Worm (Caenorhabditis elegans) whole organism, L1 larva: ENCODE results near the gene twk-32.
A peak's percentile ranks its signal among the peaks of the same experiment; 100 is the strongest.

Source experiments
- aha-1 ChIP-seq: fragments of 150-350 bp; optimal IDR thresholded peaks from 2 replicates; lab custom pipeline; 2014; ENCODE audit warnings: missing biosample characterization, missing genetic modification characterization
- blmp-1 ChIP-seq: fragments of 150-350 bp; optimal IDR thresholded peaks from 2 replicates; lab custom pipeline; 2014; ENCODE audit warnings: missing biosample characterization, missing genetic modification characterization
- ceh-82 ChIP-seq, 3 experiments: fragments of 150-350 bp in 1 of 3; sonication (generic microtip) in 2 of 3; optimal IDR thresholded peaks; 2 replicates each; lab custom pipeline; 2014 to 2017; ENCODE audit warnings: missing biosample characterization in 3 of 3, missing genetic modification characterization in 3 of 3
- efl-1 ChIP-seq, 4 experiments: fragments of 150-350 bp; optimal IDR thresholded peaks in 3 of 4; peaks in 1 of 4; 1 replicate in 1 of 4; 2 replicates in 3 of 4; lab custom pipeline; 2014; ENCODE audit warnings: missing biosample characterization in 2 of 4, missing genetic modification characterization in 2 of 4, missing genetic modification reagents in 2 of 4
- lin-14 ChIP-seq: fragments of 200-800 bp; sonication (Bioruptor generic); optimal IDR thresholded peaks from 2 replicates; lab custom pipeline; 2018; ENCODE audit warnings: mild to moderate bottlenecking, missing genetic modification characterization, moderate library complexity, missing compliant biosample characterization
- sptf-1 ChIP-seq: fragments of 150-350 bp; optimal IDR thresholded peaks from 2 replicates; lab custom pipeline; 2014; ENCODE audit warnings: missing biosample characterization, missing genetic modification characterization

DNA sequence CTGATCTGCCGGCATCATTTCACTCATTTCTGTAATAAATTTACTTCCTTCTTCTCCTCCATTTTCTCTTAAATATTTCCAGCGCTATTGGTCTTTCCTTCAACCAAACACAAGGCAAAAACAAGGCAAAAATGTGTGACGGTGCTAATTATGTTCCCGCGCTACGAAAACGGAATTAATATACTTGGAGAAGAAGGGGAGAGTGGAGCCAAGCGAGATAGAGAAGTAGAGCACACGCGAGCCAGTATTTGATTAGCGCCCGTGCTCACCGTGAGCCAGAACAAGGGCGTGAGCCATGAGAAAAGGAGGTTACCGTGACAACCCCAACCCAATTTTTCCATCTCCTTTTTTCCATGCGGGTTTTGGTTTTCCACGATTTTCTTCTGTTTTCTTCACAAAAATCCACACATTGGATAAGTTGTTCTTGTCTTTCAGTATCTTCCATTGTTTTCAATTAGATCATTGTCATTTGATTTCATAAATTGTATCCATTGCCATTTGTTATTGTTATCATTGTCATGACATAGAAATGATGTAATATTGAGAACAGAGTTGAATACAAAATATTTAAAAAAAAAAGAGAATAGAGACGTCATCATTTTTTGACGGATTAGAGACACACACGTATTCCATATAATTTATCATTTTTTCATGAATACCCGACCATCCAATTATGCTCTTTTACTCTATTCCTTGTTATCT, 33.9 kb upstream of the twk-32 start, which contains the start of gene F20G2.6:
- TF ChIP-seq lin-14 (no peak), aha-1 (tag; lab: Kevin White, UChicago) (no peak), ceh-82 (tag; optimal IDR thresholded peaks at IDR 0.05; lab: Kevin White, UChicago) (no peak), sptf-1 (no peak), efl-1 (optimal IDR thresholded peaks at IDR 0.05; lab: Kevin White, UChicago) (no peak), efl-1 (GFP tag; optimal IDR thresholded peaks at IDR 0.05 in 1 of 2; lab: Kevin White, UChicago) (peak in 1 of 2 experiments; percentile 1), blmp-1 (no peak)
